Fruit fly (Drosophila melanogaster) whole organism, embryonic: ENCODE results near the gene dunk.
A peak's percentile ranks its signal among the peaks of the same experiment; 100 is the strongest.

ENCODE experiments used
- ATbp ChIP-seq: fragments of 200-800 bp; sonication (Bioruptor generic); optimal IDR thresholded peaks from 2 replicates; lab custom pipeline; 2017; ENCODE audit warnings: missing biosample characterization, mild to moderate bottlenecking, missing genetic modification characterization, missing genetic modification reagents
- Bdp1 ChIP-seq: fragments of 200-800 bp; sonication (Bioruptor generic); optimal IDR thresholded peaks from 3 replicates; lab custom pipeline; 2016; ENCODE audit warnings: missing biosample characterization, missing genetic modification characterization
- CG11560 ChIP-seq: fragments of 200-800 bp; sonication (Bioruptor generic); IDR thresholded peaks from 3 replicates; pipeline ENCODE4 v1.3.6; 2022; ENCODE audit warnings: missing biosample characterization, missing genetic modification characterization
- CG11695 ChIP-seq: fragments of 200-800 bp; sonication (Bioruptor generic); IDR thresholded peaks from 3 replicates; pipeline ENCODE4 v1.3.6; 2022; ENCODE audit warnings: missing biosample characterization, missing genetic modification characterization
- CG12104 ChIP-seq: fragments of 200-800 bp; sonication (Bioruptor generic); optimal IDR thresholded peaks from 3 replicates; lab custom pipeline; 2016; ENCODE audit warnings: missing biosample characterization, missing genetic modification characterization
- CG13624 ChIP-seq: fragments of 200-800 bp; sonication (Bioruptor generic); optimal IDR thresholded peaks from 2 replicates; lab custom pipeline; 2016; ENCODE audit warnings: missing biosample characterization, missing genetic modification characterization
- CG13894 ChIP-seq: fragments of 200-800 bp; sonication (Bioruptor generic); optimal IDR thresholded peaks from 3 replicates; lab custom pipeline; 2018; ENCODE audit warnings: missing biosample characterization, mild to moderate bottlenecking, missing genetic modification characterization, moderate library complexity
- CG14667 ChIP-seq: fragments of 200-800 bp; sonication (Bioruptor generic); IDR thresholded peaks from 2 replicates; pipeline ENCODE4 v1.3.6; 2022; ENCODE audit warnings: missing biosample characterization, missing genetic modification characterization
- CG14860 ChIP-seq: fragments of 200-800 bp; sonication (Bioruptor generic); IDR thresholded peaks from 3 replicates; pipeline ENCODE4 v1.3.6; 2022; ENCODE audit warnings: missing biosample characterization, missing genetic modification characterization; ENCODE audit not compliant: partially characterized antibody
- CG16813 ChIP-seq: fragments of 200-800 bp; sonication (Bioruptor generic); IDR thresholded peaks from 3 replicates; pipeline ENCODE4 v1.3.6; 2022; ENCODE audit warnings: missing biosample characterization, missing genetic modification characterization; ENCODE audit not compliant: partially characterized antibody
- CG31441 ChIP-seq: fragments of 200-800 bp; sonication (Bioruptor generic); IDR thresholded peaks from 2 replicates; pipeline ENCODE4 v1.3.6; 2022; ENCODE audit warnings: missing biosample characterization, missing genetic modification characterization
- CG3281 ChIP-seq: fragments of 200-800 bp; sonication (Bioruptor generic); optimal IDR thresholded peaks from 3 replicates; lab custom pipeline; 2017; ENCODE audit warnings: missing biosample characterization, mild to moderate bottlenecking, missing genetic modification characterization
- CG33213 ChIP-seq: fragments of 200-800 bp; sonication (Bioruptor generic); optimal IDR thresholded peaks from 3 replicates; lab custom pipeline; 2016; ENCODE audit warnings: missing biosample characterization, missing genetic modification characterization
- CG3838 ChIP-seq: fragments of 200-800 bp; sonication (Bioruptor generic); optimal IDR thresholded peaks from 3 replicates; lab custom pipeline; 2016; ENCODE audit warnings: missing biosample characterization, missing genetic modification characterization
- CG3847 ChIP-seq: fragments of 200-800 bp; sonication (Bioruptor generic); IDR thresholded peaks from 2 replicates; pipeline ENCODE4 v1.3.6; 2022; ENCODE audit warnings: missing biosample characterization, missing genetic modification characterization
- CG4730 ChIP-seq: fragments of 200-800 bp; sonication (Bioruptor generic); IDR thresholded peaks from 2 replicates; pipeline ENCODE4 v1.3.6; 2022; ENCODE audit warnings: missing biosample characterization, missing genetic modification characterization
- CG4820 ChIP-seq: fragments of 200-800 bp; sonication (Bioruptor generic); optimal IDR thresholded peaks from 3 replicates; lab custom pipeline; 2016; ENCODE audit warnings: missing biosample characterization, missing genetic modification characterization
- CG5245 ChIP-seq: fragments of 200-800 bp; sonication (Bioruptor generic); optimal IDR thresholded peaks from 3 replicates; lab custom pipeline; 2016; ENCODE audit warnings: missing biosample characterization, missing genetic modification characterization
- CG6765 ChIP-seq: fragments of 200-800 bp; sonication (Bioruptor generic); optimal IDR thresholded peaks from 3 replicates; lab custom pipeline; 2017; ENCODE audit warnings: missing biosample characterization, mild to moderate bottlenecking, missing genetic modification characterization
- CG7271 ChIP-seq: fragments of 200-800 bp; sonication (Bioruptor generic); optimal IDR thresholded peaks from 2 replicates; lab custom pipeline; 2018; ENCODE audit warnings: missing biosample characterization, mild to moderate bottlenecking, missing genetic modification characterization, moderate library complexity
- CG8388 ChIP-seq: fragments of 200-800 bp; sonication (Bioruptor generic); optimal IDR thresholded peaks from 2 replicates; lab custom pipeline; 2019; ENCODE audit warnings: missing biosample characterization, mild to moderate bottlenecking, missing genetic modification characterization, moderate library complexity
- CG8924 ChIP-seq: fragments of 200-800 bp; optimal IDR thresholded peaks from 3 replicates; lab custom pipeline; 2019; ENCODE audit warnings: missing biosample characterization, mild to moderate bottlenecking, missing genetic modification characterization, moderate library complexity
- CG9215 ChIP-seq: fragments of 200-800 bp; sonication (Bioruptor generic); IDR thresholded peaks from 2 replicates; pipeline ENCODE4 v1.3.6; 2022; ENCODE audit warnings: missing biosample characterization, missing genetic modification characterization
- Dll ChIP-seq: fragments of 200-800 bp; sonication (Bioruptor generic); IDR thresholded peaks from 4 replicates; pipeline ENCODE4 v1.3.6; 2022; ENCODE audit warnings: missing biosample characterization, missing genetic modification characterization; ENCODE audit not compliant: partially characterized antibody
- Ets65A ChIP-seq: fragments of 200-800 bp; sonication (Bioruptor generic); peaks from one replicate; lab custom pipeline; 2016; ENCODE audit warnings: missing biosample characterization, missing genetic modification characterization
- Gsc ChIP-seq: fragments of 200-800 bp; sonication (Bioruptor generic); IDR thresholded peaks from 2 replicates; pipeline ENCODE4 v1.3.6; 2022; ENCODE audit warnings: missing biosample characterization, missing genetic modification characterization
- HHEX ChIP-seq: fragments of 200-800 bp; sonication (Bioruptor generic); optimal IDR thresholded peaks from 3 replicates; lab custom pipeline; 2017; ENCODE audit warnings: missing biosample characterization, mild to moderate bottlenecking, missing genetic modification characterization, missing genetic modification reagents
- Hr39 ChIP-seq: fragments of >200 bp; optimal IDR thresholded peaks from 2 replicates; lab custom pipeline; 2017
- Hr51 ChIP-seq, 2 experiments: fragments of 200-800 bp; sonication (Bioruptor generic); optimal IDR thresholded peaks; 2 replicates in 1 of 2; 3 replicates in 1 of 2; lab custom pipeline; 2016 to 2018; ENCODE audit warnings: missing biosample characterization in 2 of 2, missing genetic modification characterization in 2 of 2, mild to moderate bottlenecking in 1 of 2, moderate library complexity in 1 of 2
- MTF-1 ChIP-seq: fragments of 200-800 bp; sonication (Bioruptor generic); optimal IDR thresholded peaks from 2 replicates; lab custom pipeline; 2018; ENCODE audit warnings: missing biosample characterization, mild to moderate bottlenecking, missing genetic modification characterization, borderline replicate concordance
- Meics ChIP-seq: fragments of 200-800 bp; sonication (Bioruptor generic); optimal IDR thresholded peaks from 2 replicates; lab custom pipeline; 2017; ENCODE audit warnings: missing biosample characterization, mild to moderate bottlenecking, missing genetic modification characterization
- NC2α ChIP-seq: fragments of 200-800 bp; sonication (Bioruptor generic); optimal IDR thresholded peaks from 2 replicates; lab custom pipeline; 2016; ENCODE audit warnings: missing biosample characterization, missing genetic modification characterization
- Sry-β ChIP-seq: fragments of 200-800 bp; sonication (Bioruptor generic); optimal IDR thresholded peaks from 2 replicates; lab custom pipeline; 2018; ENCODE audit warnings: missing biosample characterization, mild to moderate bottlenecking, missing genetic modification characterization, moderate library complexity
- Xrp1 ChIP-seq: fragments of 200-800 bp; sonication (Bioruptor generic); IDR thresholded peaks from 2 replicates; pipeline ENCODE4 v1.3.6; 2022; ENCODE audit warnings: missing biosample characterization, missing genetic modification characterization
- ap ChIP-seq: fragments of 200-800 bp; sonication (Bioruptor generic); IDR thresholded peaks from 2 replicates; pipeline ENCODE4 v1.3.6; 2022; ENCODE audit warnings: missing biosample characterization, missing genetic modification characterization
- dmrt11E ChIP-seq: fragments of 200-800 bp; sonication (Bioruptor generic); optimal IDR thresholded peaks from 3 replicates; lab custom pipeline; 2018; ENCODE audit warnings: missing biosample characterization, mild to moderate bottlenecking, missing genetic modification characterization, moderate library complexity
- dpn ChIP-seq, 2 experiments: fragments of 200-800 bp; sonication (Bioruptor generic); optimal IDR thresholded peaks; 3 replicates each; lab custom pipeline; 2016; ENCODE audit warnings: missing biosample characterization in 2 of 2, missing genetic modification characterization in 2 of 2
- ewg ChIP-seq: fragments of 200-800 bp; sonication (Bioruptor generic); optimal IDR thresholded peaks from 3 replicates; lab custom pipeline; 2017; ENCODE audit warnings: mild to moderate bottlenecking, missing biosample characterization, missing genetic modification reagents, missing genetic modification characterization
- gsb-n ChIP-seq: fragments of 200-800 bp; sonication (Bioruptor generic); optimal IDR thresholded peaks from 3 replicates; lab custom pipeline; 2018; ENCODE audit warnings: missing biosample characterization, mild to moderate bottlenecking, missing genetic modification characterization
- klu ChIP-seq: fragments of 200-800 bp; sonication (Bioruptor generic); IDR thresholded peaks from 2 replicates; pipeline ENCODE4 v1.3.6; 2022; ENCODE audit warnings: missing biosample characterization, missing genetic modification characterization
- lola ChIP-seq, 3 experiments: fragments of >200 bp in 2 of 3; fragments of 200-800 bp in 1 of 3; sonication (Bioruptor generic) in 1 of 3; optimal IDR thresholded peaks; 2 replicates each; lab custom pipeline; 2017 to 2019; ENCODE audit warnings: missing biosample characterization in 3 of 3, missing genetic modification characterization in 3 of 3, mild to moderate bottlenecking in 1 of 3, moderate library complexity in 1 of 3
- phol ChIP-seq: fragments of 200-800 bp; sonication (Bioruptor generic); optimal IDR thresholded peaks from 3 replicates; lab custom pipeline; 2018; ENCODE audit warnings: missing biosample characterization, mild to moderate bottlenecking, missing genetic modification characterization, moderate library complexity
- pum ChIP-seq: fragments of 200-800 bp; sonication (Bioruptor generic); optimal IDR thresholded peaks from 2 replicates; lab custom pipeline; 2016; ENCODE audit warnings: missing biosample characterization, missing genetic modification characterization
- repo ChIP-seq: fragments of 200-800 bp; sonication (Bioruptor generic); optimal IDR thresholded peaks from 2 replicates; lab custom pipeline; 2016; ENCODE audit warnings: missing biosample characterization, missing genetic modification characterization
- slou ChIP-seq: fragments of 200-800 bp; sonication (Bioruptor generic); optimal IDR thresholded peaks from 3 replicates; lab custom pipeline; 2016; ENCODE audit warnings: missing biosample characterization, missing genetic modification characterization
- stwl ChIP-seq: fragments of 200-800 bp; sonication (Bioruptor generic); optimal IDR thresholded peaks from 3 replicates; lab custom pipeline; 2018; ENCODE audit warnings: missing biosample characterization, mild to moderate bottlenecking, missing genetic modification characterization, moderate library complexity
- tna ChIP-seq: fragments of 200-800 bp; sonication (Bioruptor generic); IDR thresholded peaks from 2 replicates; pipeline ENCODE4 v1.3.6; 2022; ENCODE audit warnings: missing biosample characterization, missing genetic modification characterization; ENCODE audit not compliant: partially characterized antibody
- unpg ChIP-seq: fragments of 200-800 bp; sonication (Bioruptor generic); optimal IDR thresholded peaks from 3 replicates; lab custom pipeline; 2018; ENCODE audit warnings: missing biosample characterization, mild to moderate bottlenecking, missing genetic modification characterization, moderate library complexity
- wor ChIP-seq: fragments of 200-800 bp; sonication (Bioruptor generic); IDR thresholded peaks from 2 replicates; pipeline ENCODE4 v1.3.6; 2022; ENCODE audit warnings: missing biosample characterization, missing genetic modification characterization
- yki ChIP-seq: fragments of >200 bp; optimal IDR thresholded peaks from 3 replicates; lab custom pipeline; 2018
- zf30C ChIP-seq: fragments of 200-800 bp; sonication (Bioruptor generic); optimal IDR thresholded peaks from 3 replicates; lab custom pipeline; 2018; ENCODE audit warnings: missing biosample characterization, mild to moderate bottlenecking, missing genetic modification characterization

Gene dunk

DNA sequence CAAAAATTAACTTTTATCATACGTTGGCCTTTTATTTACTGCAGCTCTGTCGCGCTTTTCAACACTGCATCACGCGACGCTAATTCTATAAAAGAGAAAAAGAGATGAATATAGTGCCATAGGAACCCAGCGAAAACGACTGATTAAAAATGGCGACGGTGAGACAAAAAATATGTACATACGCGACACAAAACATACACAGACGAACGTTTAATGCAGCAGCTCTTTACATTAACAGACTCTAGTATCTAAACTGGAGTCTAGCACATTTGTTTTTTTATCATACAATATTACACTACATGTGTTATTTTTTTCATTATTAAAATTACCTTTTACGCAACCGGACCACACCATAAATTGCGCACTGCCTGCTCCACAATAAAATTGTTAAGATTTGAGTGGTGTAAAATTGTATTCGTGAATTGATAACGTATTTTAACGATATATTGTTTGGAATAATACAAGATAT is 17.2 kb downstream of the dunk start (continued):
- TF ChIP-seq CG14667 (GFP tag; lab: Robert Waterston, UW) (no peak), CG6765 (no peak), zf30C (GFP tag; lab: Kevin White, UChicago) (no peak), CG3281 (GFP tag; lab: Kevin White, UChicago) (peak; percentile 6), Sry-β (GFP tag; lab: Kevin White, UChicago) (no peak), Hr51 (GFP tag; optimal IDR thresholded peaks at IDR 0.05; lab: Kevin White, UChicago) (no peak), CG3838 (GFP tag; lab: Kevin White, UChicago) (no peak), CG8924 (tag; lab: Kevin White, UChicago) (no peak), stwl (tag; lab: Kevin White, UChicago) (peak; percentile 62), repo (GFP tag; lab: Kevin White, UChicago) (no peak), lola (GFP tag; optimal IDR thresholded peaks at IDR 0.05; lab: Kevin White, UChicago) (no peak), Dll (0 out of 4 replicates have a peak, but pooled peaks have one; percentile 24), ap (no peak), slou (GFP tag; lab: Kevin White, UChicago) (no peak), tna (GFP tag; lab: Robert Waterston, UW) (no peak), CG3847 (peak; percentile 58), CG11695 (GFP tag; lab: Robert Waterston, UW) (no peak), Bdp1 (GFP tag; lab: Kevin White, UChicago) (no peak), CG16813 (no peak), klu (GFP tag; lab: Robert Waterston, UW) (no peak), yki (lab: Kevin White, UChicago) (no peak), CG5245 (GFP tag; lab: Kevin White, UChicago) (no peak), CG7271 (tag; lab: Kevin White, UChicago) (no peak), CG33213 (GFP tag; lab: Kevin White, UChicago) (peak; percentile 12), CG31441 (GFP tag; lab: Robert Waterston, UW) (no peak), Gsc (GFP tag; lab: Robert Waterston, UW) (no peak), CG8388 (no peak), NC2α (GFP tag; lab: Kevin White, UChicago) (no peak), Hr39 (lab: Kevin White, UChicago) (no peak), CG12104 (GFP tag; lab: Kevin White, UChicago) (no peak), gsb-n (tag; lab: Kevin White, UChicago) (no peak), CG4730 (GFP tag; lab: Robert Waterston, UW) (no peak), phol (peak; percentile 99), dmrt11E (tag; lab: Kevin White, UChicago) (no peak), unpg (GFP tag; lab: Kevin White, UChicago) (no peak), ATbp (no peak), HHEX (GFP tag; lab: Kevin White, UChicago) (no peak), Ets65A (peak; percentile 72), wor (GFP tag; lab: Robert Waterston, UW) (no peak), dpn (GFP tag; optimal IDR thresholded peaks at IDR 0.05; lab: Kevin White, UChicago) (peak in 1 of 2 experiments; percentile 7), CG14860 (GFP tag; lab: Robert Waterston, UW) (no peak), CG9215 (GFP tag; lab: Robert Waterston, UW) (no peak), CG13894 (tag; lab: Kevin White, UChicago) (no peak), Meics (GFP tag; lab: Kevin White, UChicago) (no peak), ewg (GFP tag; lab: Kevin White, UChicago) (no peak), CG13624 (peak; percentile 52), CG4820 (GFP tag; lab: Kevin White, UChicago) (no peak), Xrp1 (GFP tag; lab: Robert Waterston, UW) (0 out of 2 replicates have a peak, but pooled peaks have one; percentile 21), MTF-1 (no peak), pum (no peak), CG11560 (no peak)
